Fruit fly (Drosophila melanogaster) whole organism, embryonic: ENCODE data around the gene nAChRalpha6.

Experiments
- Atf-2 ChIP-seq: fragments of 200-800 bp; sonication (Bioruptor generic); optimal IDR thresholded peaks from 2 replicates; lab custom pipeline; 2016; ENCODE audit warnings: missing biosample characterization, missing genetic modification characterization
- BEAF-32 ChIP-seq: fragments of 200-800 bp; sonication (Bioruptor generic); optimal IDR thresholded peaks from 3 replicates; lab custom pipeline; 2017; ENCODE audit warnings: missing biosample characterization, missing genetic modification characterization, mild to moderate bottlenecking, moderate library complexity, missing genetic modification reagents
- CG11398 ChIP-seq: fragments of 200-800 bp; sonication (Bioruptor generic); optimal IDR thresholded peaks from 2 replicates; lab custom pipeline; 2016; ENCODE audit warnings: missing biosample characterization, missing genetic modification characterization
- CG12219 ChIP-seq: fragments of 200-800 bp; sonication (Bioruptor generic); optimal IDR thresholded peaks from 3 replicates; lab custom pipeline; 2018; ENCODE audit warnings: missing biosample characterization, mild to moderate bottlenecking, missing genetic modification characterization
- CG12659 ChIP-seq: fragments of 200-800 bp; sonication (Bioruptor generic); optimal IDR thresholded peaks from 3 replicates; lab custom pipeline; 2017; ENCODE audit warnings: mild to moderate bottlenecking, missing biosample characterization, missing genetic modification reagents, missing genetic modification characterization
- CG13287 ChIP-seq: fragments of 200-800 bp; sonication (Bioruptor generic); IDR thresholded peaks from 2 replicates; pipeline ENCODE4 v1.3.6; 2022; ENCODE audit warnings: missing biosample characterization, missing genetic modification characterization; ENCODE audit not compliant: partially characterized antibody
- CG14710 ChIP-seq: fragments of 200-800 bp; sonication (Bioruptor generic); optimal IDR thresholded peaks from 3 replicates; lab custom pipeline; 2019; ENCODE audit warnings: missing biosample characterization, mild to moderate bottlenecking, missing genetic modification characterization, moderate library complexity
- CG14860 ChIP-seq: fragments of 200-800 bp; sonication (Bioruptor generic); IDR thresholded peaks from 3 replicates; pipeline ENCODE4 v1.3.6; 2022; ENCODE audit warnings: missing biosample characterization, missing genetic modification characterization; ENCODE audit not compliant: partially characterized antibody
- CG16779 ChIP-seq: fragments of 200-800 bp; sonication (Bioruptor generic); IDR thresholded peaks from 2 replicates; pipeline ENCODE4 v1.3.6; 2022; ENCODE audit warnings: missing biosample characterization, missing genetic modification characterization
- CG17829 ChIP-seq: fragments of 200-800 bp; optimal IDR thresholded peaks from 2 replicates; lab custom pipeline; 2019; ENCODE audit warnings: missing biosample characterization, mild to moderate bottlenecking, missing genetic modification characterization, moderate library complexity
- CG1792 ChIP-seq: fragments of 200-800 bp; sonication (Bioruptor generic); optimal IDR thresholded peaks from 2 replicates; lab custom pipeline; 2016; ENCODE audit warnings: missing biosample characterization, missing genetic modification characterization
- CG1832 ChIP-seq: fragments of 200-800 bp; sonication (Bioruptor generic); optimal IDR thresholded peaks from 2 replicates; lab custom pipeline; 2017; ENCODE audit warnings: missing biosample characterization, mild to moderate bottlenecking, missing genetic modification characterization, inconsistent platforms
- CG18764 ChIP-seq: fragments of 200-800 bp; sonication (Bioruptor generic); optimal IDR thresholded peaks from 3 replicates; lab custom pipeline; 2016; ENCODE audit warnings: missing biosample characterization, missing genetic modification characterization
- CG2875 ChIP-seq: fragments of 200-800 bp; sonication (Bioruptor generic); optimal IDR thresholded peaks from 2 replicates; lab custom pipeline; 2017; ENCODE audit warnings: missing biosample characterization, mild to moderate bottlenecking, missing genetic modification characterization, missing genetic modification reagents
- CG4282 ChIP-seq: fragments of 200-800 bp; sonication (Bioruptor generic); optimal IDR thresholded peaks from 2 replicates; lab custom pipeline; 2016; ENCODE audit warnings: missing biosample characterization, missing genetic modification characterization
- CG4617 ChIP-seq: fragments of 200-800 bp; sonication (Bioruptor generic); optimal IDR thresholded peaks from 3 replicates; lab custom pipeline; 2016; ENCODE audit warnings: missing biosample characterization, missing genetic modification characterization, borderline replicate concordance
- CG9797 ChIP-seq: fragments of 200-800 bp; sonication (Bioruptor generic); optimal IDR thresholded peaks from 3 replicates; lab custom pipeline; 2018; ENCODE audit warnings: missing biosample characterization, mild to moderate bottlenecking, missing genetic modification characterization
- CHES-1-like ChIP-seq: fragments of 200-800 bp; sonication (Bioruptor generic); optimal IDR thresholded peaks from 2 replicates; lab custom pipeline; 2016; ENCODE audit warnings: missing biosample characterization, missing genetic modification characterization
- Dad ChIP-seq: fragments of 200-800 bp; sonication (Bioruptor generic); optimal IDR thresholded peaks from 3 replicates; lab custom pipeline; 2016; ENCODE audit warnings: missing biosample characterization, missing genetic modification characterization
- Dll ChIP-seq: fragments of 200-800 bp; sonication (Bioruptor generic); IDR thresholded peaks from 4 replicates; pipeline ENCODE4 v1.3.6; 2022; ENCODE audit warnings: missing biosample characterization, missing genetic modification characterization; ENCODE audit not compliant: partially characterized antibody
- Doc3 ChIP-seq: fragments of 200-800 bp; sonication (Bioruptor generic); IDR thresholded peaks from 3 replicates; pipeline ENCODE4 v1.3.6; 2022; ENCODE audit warnings: missing biosample characterization, missing genetic modification characterization; ENCODE audit not compliant: partially characterized antibody
- Dp ChIP-seq: fragments of 200-800 bp; sonication (Bioruptor generic); optimal IDR thresholded peaks from 2 replicates; lab custom pipeline; 2018; ENCODE audit warnings: missing biosample characterization, mild to moderate bottlenecking, missing genetic modification characterization, moderate library complexity
- Dref ChIP-seq: fragments of 200-800 bp; sonication (Bioruptor generic); IDR thresholded peaks from 2 replicates; pipeline ENCODE4 v1.3.6; 2022; ENCODE audit warnings: missing biosample characterization, missing genetic modification characterization
- Gsc ChIP-seq: fragments of 200-800 bp; sonication (Bioruptor generic); IDR thresholded peaks from 2 replicates; pipeline ENCODE4 v1.3.6; 2022; ENCODE audit warnings: missing biosample characterization, missing genetic modification characterization
- HmgZ ChIP-seq: fragments of 200-800 bp; sonication (Bioruptor generic); optimal IDR thresholded peaks from 2 replicates; lab custom pipeline; 2018; ENCODE audit warnings: missing biosample characterization, mild to moderate bottlenecking, missing genetic modification characterization
- Hmx ChIP-seq: fragments of 200-800 bp; sonication (Bioruptor generic); optimal IDR thresholded peaks from 2 replicates; lab custom pipeline; 2016; ENCODE audit warnings: missing biosample characterization, missing genetic modification characterization
- Lhr ChIP-seq: fragments of 200-800 bp; sonication (Bioruptor generic); optimal IDR thresholded peaks from 3 replicates; lab custom pipeline; 2017; ENCODE audit warnings: mild to moderate bottlenecking, missing biosample characterization, missing genetic modification reagents, missing genetic modification characterization
- Mad ChIP-seq: fragments of 200-800 bp; sonication (Bioruptor generic); optimal IDR thresholded peaks from 2 replicates; lab custom pipeline; 2016; ENCODE audit warnings: missing biosample characterization, missing genetic modification characterization
- Myb ChIP-seq: fragments of 200-800 bp; sonication (Bioruptor generic); optimal IDR thresholded peaks from 2 replicates; lab custom pipeline; 2016; ENCODE audit warnings: missing biosample characterization, missing genetic modification characterization
- NC2β ChIP-seq: fragments of 200-800 bp; sonication (Bioruptor generic); optimal IDR thresholded peaks from 2 replicates; lab custom pipeline; 2016; ENCODE audit warnings: missing biosample characterization, missing genetic modification characterization
- Poxn ChIP-seq: fragments of 200-800 bp; sonication (Bioruptor generic); IDR thresholded peaks from 2 replicates; pipeline ENCODE4 v1.3.6; 2022; ENCODE audit warnings: missing biosample characterization, missing genetic modification characterization
- Six4 ChIP-seq: fragments of 200-800 bp; sonication (Bioruptor generic); optimal IDR thresholded peaks from 2 replicates; lab custom pipeline; 2016; ENCODE audit warnings: missing biosample characterization, missing genetic modification characterization
- dmrt99B ChIP-seq: fragments of 200-800 bp; sonication (Bioruptor generic); optimal IDR thresholded peaks from 2 replicates; lab custom pipeline; 2018; ENCODE audit warnings: missing biosample characterization, mild to moderate bottlenecking, missing genetic modification characterization, moderate library complexity
- gfzf ChIP-seq: fragments of 200-800 bp; sonication (Bioruptor generic); optimal IDR thresholded peaks from 2 replicates; lab custom pipeline; 2016; ENCODE audit warnings: missing biosample characterization, mild to moderate bottlenecking, missing genetic modification characterization, moderate library complexity
- grau ChIP-seq: fragments of 200-800 bp; optimal IDR thresholded peaks from 3 replicates; lab custom pipeline; 2019; ENCODE audit warnings: missing biosample characterization, mild to moderate bottlenecking, missing genetic modification characterization, moderate library complexity
- ham ChIP-seq: fragments of 200-800 bp; sonication (Bioruptor generic); IDR thresholded peaks from 2 replicates; pipeline ENCODE4 v1.3.6; 2022; ENCODE audit warnings: missing biosample characterization, missing genetic modification characterization
- hbn ChIP-seq: fragments of 200-800 bp; sonication (Bioruptor generic); IDR thresholded peaks from 2 replicates; pipeline ENCODE4 v1.3.6; 2022; ENCODE audit warnings: missing biosample characterization, missing genetic modification characterization; ENCODE audit not compliant: partially characterized antibody
- hkb ChIP-seq, 2 experiments: fragments of 200-800 bp in 1 of 2; fragments of >200 bp in 1 of 2; sonication (Bioruptor generic) in 1 of 2; IDR thresholded peaks in 1 of 2; optimal IDR thresholded peaks in 1 of 2; 2 replicates each; pipeline versions ENCODE4 v1.3.6 to Lab custom; 2017 to 2022; ENCODE audit warnings: missing biosample characterization in 1 of 2, missing genetic modification characterization in 1 of 2
- mirr ChIP-seq: fragments of 200-800 bp; sonication (Bioruptor generic); optimal IDR thresholded peaks from 3 replicates; lab custom pipeline; 2018; ENCODE audit warnings: missing biosample characterization, mild to moderate bottlenecking, missing genetic modification characterization
- pfk ChIP-seq: fragments of 200-800 bp; sonication (Bioruptor generic); optimal IDR thresholded peaks from 2 replicates; lab custom pipeline; 2018; ENCODE audit warnings: missing biosample characterization, mild to moderate bottlenecking, missing genetic modification characterization, moderate library complexity
- phol ChIP-seq: fragments of 200-800 bp; sonication (Bioruptor generic); optimal IDR thresholded peaks from 3 replicates; lab custom pipeline; 2018; ENCODE audit warnings: missing biosample characterization, mild to moderate bottlenecking, missing genetic modification characterization, moderate library complexity
- psq ChIP-seq: fragments of 200-800 bp; sonication (Bioruptor generic); optimal IDR thresholded peaks from 2 replicates; lab custom pipeline; 2017; ENCODE audit warnings: missing biosample characterization, missing genetic modification characterization
- rib ChIP-seq: fragments of 200-800 bp; sonication (Bioruptor generic); IDR thresholded peaks from 2 replicates; pipeline ENCODE4 v1.3.6; 2022; ENCODE audit warnings: missing biosample characterization, missing genetic modification characterization
- sd ChIP-seq: fragments of 200-800 bp; sonication (Bioruptor generic); optimal IDR thresholded peaks from 3 replicates; lab custom pipeline; 2018; ENCODE audit warnings: missing biosample characterization, mild to moderate bottlenecking, missing genetic modification characterization, moderate library complexity
- sna ChIP-seq: fragments of 200-800 bp; sonication (Bioruptor generic); IDR thresholded peaks from 2 replicates; pipeline ENCODE4 v1.3.6; 2022; ENCODE audit warnings: missing biosample characterization, missing genetic modification characterization; ENCODE audit not compliant: partially characterized antibody
- sr ChIP-seq: fragments of 200-800 bp; sonication (Bioruptor generic); IDR thresholded peaks from 3 replicates; pipeline ENCODE4 v1.3.6; 2022; ENCODE audit warnings: missing biosample characterization, missing genetic modification characterization
- stwl ChIP-seq: fragments of 200-800 bp; sonication (Bioruptor generic); optimal IDR thresholded peaks from 3 replicates; lab custom pipeline; 2018; ENCODE audit warnings: missing biosample characterization, mild to moderate bottlenecking, missing genetic modification characterization, moderate library complexity
- trem ChIP-seq: fragments of 200-800 bp; optimal IDR thresholded peaks from 3 replicates; lab custom pipeline; 2019; ENCODE audit warnings: missing biosample characterization, mild to moderate bottlenecking, missing genetic modification characterization, moderate library complexity
- vvl ChIP-seq: fragments of 200-800 bp; sonication (Bioruptor generic); IDR thresholded peaks from 2 replicates; pipeline ENCODE4 v1.3.6; 2022; ENCODE audit warnings: missing biosample characterization, missing genetic modification characterization
- zfh2 ChIP-seq: fragments of 200-800 bp; sonication (Bioruptor generic); optimal IDR thresholded peaks from 2 replicates; lab custom pipeline; 2016; ENCODE audit warnings: missing biosample characterization, missing genetic modification characterization

nAChRalpha6 gene

dm6 chr2L:9890576-9890975, 4.5 kb upstream of the nAChRalpha6 start, which contains the start of the genes CG34183 and CG4537 (continued):
- no peak for TF ChIP-seq Mad
- TF ChIP-seq hbn (GFP tag; lab: Robert Waterston, UW) = peak; percentile 91
- no peak for TF ChIP-seq Gsc (GFP tag; lab: Robert Waterston, UW)
- peak; percentile 89 for TF ChIP-seq BEAF-32
- TF ChIP-seq CG17829 (tag; lab: Kevin White, UChicago) = peak; percentile 17
- TF ChIP-seq CG2875 (GFP tag; lab: Kevin White, UChicago) = no peak
- TF ChIP-seq Atf-2 (GFP tag; lab: Kevin White, UChicago) = no peak
- TF ChIP-seq CG12659 = peak; percentile 64
- TF ChIP-seq mirr = no peak
- no peak for TF ChIP-seq Hmx (GFP tag; lab: Kevin White, UChicago)
- no peak for TF ChIP-seq psq (GFP tag; lab: Kevin White, UChicago)
- no peak for TF ChIP-seq CG12219
- TF ChIP-seq vvl (GFP tag; lab: Robert Waterston, UW) = peak; percentile 56
- TF ChIP-seq trem (tag; lab: Kevin White, UChicago) = peak; percentile 44
- TF ChIP-seq sna = peak; percentile 89
- no peak for TF ChIP-seq grau (tag; lab: Kevin White, UChicago)
- peak; percentile 96 for TF ChIP-seq CG13287 (GFP tag; lab: Robert Waterston, UW)
- TF ChIP-seq Dp (GFP tag; lab: Kevin White, UChicago) = peak; percentile 61
- no peak for TF ChIP-seq Lhr (GFP tag; lab: Kevin White, UChicago)
- TF ChIP-seq Myb (GFP tag; lab: Kevin White, UChicago) = peak; percentile 35
- TF ChIP-seq CG14710 (tag; lab: Kevin White, UChicago) = peak; percentile 35
- peak; percentile 43 for TF ChIP-seq HmgZ (tag; lab: Kevin White, UChicago)
- no peak for TF ChIP-seq sr
- peak; percentile 36 for TF ChIP-seq CG4617 (GFP tag; lab: Kevin White, UChicago)
- TF ChIP-seq NC2β (GFP tag; lab: Kevin White, UChicago) = peak; percentile 2
- TF ChIP-seq ham (GFP tag; lab: Robert Waterston, UW) = no peak
- TF ChIP-seq Dad = peak; percentile 11
- TF ChIP-seq sd (tag; lab: Kevin White, UChicago) = peak; percentile 82
- peak; percentile 49 for TF ChIP-seq phol (tag; lab: Kevin White, UChicago)
- no peak for TF ChIP-seq pfk (GFP tag; lab: Kevin White, UChicago)
- TF ChIP-seq Dll (GFP tag; lab: Robert Waterston, UW) = peak; percentile 90
- TF ChIP-seq dmrt99B (tag; lab: Kevin White, UChicago) = no peak
- peak; percentile 86 for TF ChIP-seq CG14860 (GFP tag; lab: Robert Waterston, UW)
- peak; percentile 97 for TF ChIP-seq Dref (GFP tag; lab: Robert Waterston, UW)
- TF ChIP-seq CG16779 (GFP tag; lab: Robert Waterston, UW) = no peak
- no peak for TF ChIP-seq CG1792
- no peak for TF ChIP-seq CG4282
- no peak for TF ChIP-seq CG1832 (GFP tag; lab: Kevin White, UChicago)
- peak; percentile 90 for TF ChIP-seq Doc3 (GFP tag; lab: Robert Waterston, UW)
- TF ChIP-seq gfzf (GFP tag; lab: Kevin White, UChicago) = peak; percentile 51
- peak; percentile 94 for TF ChIP-seq stwl (tag; lab: Kevin White, UChicago)
- TF ChIP-seq CG9797 (GFP tag; lab: Kevin White, UChicago) = peak; percentile 72
- TF ChIP-seq CG11398 (GFP tag; lab: Kevin White, UChicago) = no peak
- no peak for TF ChIP-seq CG18764 (GFP tag; lab: Kevin White, UChicago)
- TF ChIP-seq zfh2 (GFP tag; lab: Kevin White, UChicago) = no peak
- no peak for TF ChIP-seq Six4 (GFP tag; lab: Kevin White, UChicago)
- TF ChIP-seq Poxn (GFP tag; lab: Robert Waterston, UW) = no peak
- 0 out of 2 replicates have a peak, but pooled peaks have one; percentile 31 for TF ChIP-seq rib (GFP tag; lab: Robert Waterston, UW)
- TF ChIP-seq hkb (optimal IDR thresholded peaks at IDR 0.05; lab: Kevin White, UChicago) = no peak
- TF ChIP-seq hkb (GFP tag; IDR thresholded peaks at IDR 0.05; lab: Robert Waterston, UW) = no peak
- TF ChIP-seq CHES-1-like = peak; percentile 57
